Worm (Caenorhabditis elegans) whole organism, L4 larva: ENCODE data around the gene pgap-1.

Experiments
- D1046.2 ChIP-seq: fragments of 200-800 bp; sonication (Bioruptor generic); IDR thresholded peaks from 2 replicates; pipeline ENCODE4 v1.3.6; 2022; ENCODE audit warnings: missing genetic modification characterization, missing compliant biosample characterization
- F10B5.3 ChIP-seq: sonication (generic microtip); optimal IDR thresholded peaks from 2 replicates; lab custom pipeline; 2016; ENCODE audit warnings: mild to moderate bottlenecking, missing genetic modification characterization, missing compliant biosample characterization
- F44E2.7 ChIP-seq: fragments of 200-800 bp; sonication (Bioruptor generic); IDR thresholded peaks from 2 replicates; pipeline ENCODE4 v2.1.2; 2022; ENCODE audit warnings: missing genetic modification characterization, missing compliant biosample characterization
- ama-1 ChIP-seq: fragments of 150-350 bp; optimal IDR thresholded peaks from 2 replicates; lab custom pipeline; 2014; ENCODE audit warnings: inconsistent platforms, mixed read lengths
- arid-1 ChIP-seq: fragments of 200-800 bp; sonication (Bioruptor generic); conservative IDR thresholded peaks from 2 replicates; pipeline ENCODE4 v1.3.6; 2022; ENCODE audit warnings: missing genetic modification reagents, missing genetic modification characterization, missing compliant biosample characterization
- ceh-20 ChIP-seq: fragments of 200-800 bp; sonication (Bioruptor generic); IDR thresholded peaks from 2 replicates; pipeline ENCODE4 v1.3.6; 2022; ENCODE audit warnings: missing genetic modification reagents, missing genetic modification characterization, missing compliant biosample characterization
- ceh-44 ChIP-seq: fragments of 200-800 bp; sonication (Bioruptor generic); IDR thresholded peaks from 2 replicates; pipeline ENCODE4 v1.3.6; 2022; ENCODE audit warnings: missing genetic modification reagents, missing genetic modification characterization, missing compliant biosample characterization
- cey-2 ChIP-seq: sonication (generic microtip); optimal IDR thresholded peaks from 3 replicates; lab custom pipeline; 2017; ENCODE audit warnings: missing genetic modification characterization, mild to moderate bottlenecking, missing compliant biosample characterization, antibody characterized with exemption, borderline replicate concordance; ENCODE audit not compliant: insufficient read depth
- daf-16 ChIP-seq, 3 experiments: sonication (generic microtip); optimal IDR thresholded peaks; 2 replicates each; lab custom pipeline; 2016 to 2017; ENCODE audit warnings: missing genetic modification characterization in 3 of 3, missing genetic modification reagents in 3 of 3, mild to moderate bottlenecking in 2 of 3, missing compliant biosample characterization in 2 of 3, missing biosample characterization in 1 of 3, moderate library complexity in 1 of 3
- dmd-6 ChIP-seq: fragments of 200-800 bp; sonication (Bioruptor generic); IDR thresholded peaks from 2 replicates; pipeline ENCODE4 v1.3.6; 2022; ENCODE audit warnings: missing genetic modification reagents, missing genetic modification characterization, missing compliant biosample characterization
- dpl-1 ChIP-seq: fragments of 150-350 bp; optimal IDR thresholded peaks from 2 replicates; lab custom pipeline; 2014; ENCODE audit warnings: missing biosample characterization, missing genetic modification reagents, missing genetic modification characterization
- duxl-1 ChIP-seq: sonication (generic microtip); optimal IDR thresholded peaks from 2 replicates; lab custom pipeline; 2016; ENCODE audit warnings: mild to moderate bottlenecking, missing genetic modification characterization, moderate library complexity, missing compliant biosample characterization; ENCODE audit not compliant: poor library complexity
- dve-1 ChIP-seq: sonication (generic microtip); optimal IDR thresholded peaks from 2 replicates; lab custom pipeline; 2017; ENCODE audit warnings: antibody characterized with exemption, mild to moderate bottlenecking, missing genetic modification characterization, missing compliant biosample characterization; ENCODE audit not compliant: insufficient read depth
- egl-43 ChIP-seq: fragments of 200-800 bp; sonication (Bioruptor generic); IDR thresholded peaks from 2 replicates; pipeline ENCODE4 v1.3.6; 2022; ENCODE audit warnings: missing genetic modification reagents, missing genetic modification characterization, missing compliant biosample characterization
- fos-1 ChIP-seq: fragments of 150-350 bp; optimal IDR thresholded peaks from 2 replicates; lab custom pipeline; 2014; ENCODE audit warnings: missing biosample characterization, missing genetic modification characterization
- hif-1 ChIP-seq, 2 experiments: sonication (generic microtip); optimal IDR thresholded peaks; 2 replicates each; lab custom pipeline; 2016 to 2017; ENCODE audit warnings: missing compliant biosample characterization in 2 of 2, missing genetic modification characterization in 2 of 2, missing genetic modification reagents in 2 of 2, missing genotype in 2 of 2, mild to moderate bottlenecking in 1 of 2
- hlh-11 ChIP-seq: fragments of 200-800 bp; sonication (Bioruptor generic); optimal IDR thresholded peaks from 2 replicates; lab custom pipeline; 2018; ENCODE audit warnings: mild to moderate bottlenecking, missing genetic modification characterization, missing compliant biosample characterization
- hlh-30 ChIP-seq: sonication (generic microtip); optimal IDR thresholded peaks from 2 replicates; lab custom pipeline; 2017; ENCODE audit warnings: antibody characterized with exemption, mild to moderate bottlenecking, missing genetic modification characterization, missing compliant biosample characterization; ENCODE audit not compliant: insufficient read depth
- hmg-1.1 ChIP-seq: fragments of 200-800 bp; sonication (Bioruptor generic); IDR thresholded peaks from 2 replicates; pipeline ENCODE4 v1.3.6; 2022; ENCODE audit warnings: missing genetic modification reagents, missing genetic modification characterization, missing compliant biosample characterization
- jun-1 ChIP-seq: fragments of 150-350 bp; optimal IDR thresholded peaks from 2 replicates; lab custom pipeline; 2014; ENCODE audit warnings: missing biosample characterization, missing genetic modification reagents, missing genetic modification characterization
- lin-13 ChIP-seq: fragments of 150-350 bp; optimal IDR thresholded peaks from 2 replicates; lab custom pipeline; 2014; ENCODE audit warnings: missing biosample characterization, missing genetic modification reagents, missing genetic modification characterization
- lsy-2 ChIP-seq, 2 experiments: fragments of 150-350 bp in 1 of 2; sonication (generic microtip) in 1 of 2; optimal IDR thresholded peaks; 2 replicates each; lab custom pipeline; 2014 to 2017; ENCODE audit warnings: missing biosample characterization in 2 of 2, missing genetic modification characterization in 2 of 2
- mep-1 ChIP-seq: fragments of 150-350 bp; sonication (generic microtip); optimal IDR thresholded peaks from 3 replicates; lab custom pipeline; 2014; ENCODE audit warnings: missing biosample characterization, missing genetic modification characterization
- mes-2 ChIP-seq: sonication (generic microtip); optimal IDR thresholded peaks from 2 replicates; lab custom pipeline; 2016; ENCODE audit warnings: missing genotype, mild to moderate bottlenecking, missing genetic modification characterization, missing compliant biosample characterization; ENCODE audit not compliant: poor library complexity, severe bottlenecking
- mxl-3 ChIP-seq: fragments of 200-800 bp; sonication (Bioruptor generic); optimal IDR thresholded peaks from 2 replicates; lab custom pipeline; 2018; ENCODE audit warnings: mild to moderate bottlenecking, missing genetic modification characterization, missing compliant biosample characterization
- nhr-10 ChIP-seq: fragments of 150-350 bp; optimal IDR thresholded peaks from 2 replicates; lab custom pipeline; 2014; ENCODE audit warnings: missing biosample characterization, missing genetic modification characterization
- nhr-102 ChIP-seq: sonication (generic microtip); optimal IDR thresholded peaks from 2 replicates; lab custom pipeline; 2016; ENCODE audit warnings: mild to moderate bottlenecking, missing genetic modification characterization, moderate library complexity, missing compliant biosample characterization
- nhr-11 ChIP-seq: fragments of 150-350 bp; optimal IDR thresholded peaks from 2 replicates; lab custom pipeline; 2014; ENCODE audit warnings: missing biosample characterization, missing genetic modification characterization
- nhr-25 ChIP-seq: sonication (generic microtip); optimal IDR thresholded peaks from 2 replicates; lab custom pipeline; 2017; ENCODE audit warnings: missing genetic modification characterization, mild to moderate bottlenecking, missing compliant biosample characterization, antibody characterized with exemption, moderate library complexity, borderline replicate concordance; ENCODE audit not compliant: insufficient read depth
- nhr-28 ChIP-seq: fragments of 150-350 bp; optimal IDR thresholded peaks from 2 replicates; lab custom pipeline; 2014; ENCODE audit warnings: missing biosample characterization, missing genetic modification characterization
- nhr-6 ChIP-seq: fragments of 150-350 bp; optimal IDR thresholded peaks from 2 replicates; lab custom pipeline; 2014; ENCODE audit warnings: missing biosample characterization, missing genetic modification characterization
- nhr-76 ChIP-seq: fragments of 150-350 bp; optimal IDR thresholded peaks from 2 replicates; lab custom pipeline; 2014; ENCODE audit warnings: missing biosample characterization, missing genetic modification characterization
- pha-4 ChIP-seq, 2 experiments: fragments of 150-350 bp in 1 of 2; fragments of 200-800 bp in 1 of 2; sonication (Bioruptor generic) in 1 of 2; IDR thresholded peaks in 1 of 2; optimal IDR thresholded peaks in 1 of 2; 2 replicates each; pipeline versions ENCODE4 v1.3.6 to Lab custom; 2014 to 2022; ENCODE audit warnings: missing genetic modification characterization in 2 of 2, missing genetic modification reagents in 2 of 2, missing biosample characterization in 1 of 2, missing compliant biosample characterization in 1 of 2
- php-3 ChIP-seq: fragments of 200-800 bp; sonication (Bioruptor generic); IDR thresholded peaks from 2 replicates; pipeline ENCODE4 v1.3.6; 2022; ENCODE audit warnings: missing genetic modification reagents, missing genetic modification characterization, missing compliant biosample characterization
- rbr-2 ChIP-seq: sonication (generic microtip); optimal IDR thresholded peaks from 2 replicates; lab custom pipeline; 2016; ENCODE audit warnings: missing genotype, missing genetic modification characterization, missing compliant biosample characterization
- set-16 ChIP-seq: fragments of 200-800 bp; sonication (Bioruptor generic); IDR thresholded peaks from 2 replicates; pipeline ENCODE4 v1.3.6; 2022; ENCODE audit warnings: missing genetic modification reagents, missing genetic modification characterization, missing compliant biosample characterization
- skn-1 ChIP-seq: fragments of 150-350 bp; optimal IDR thresholded peaks from 2 replicates; lab custom pipeline; 2014; ENCODE audit warnings: missing biosample characterization, missing genetic modification characterization
- spr-1 ChIP-seq: sonication (generic microtip); optimal IDR thresholded peaks from 2 replicates; lab custom pipeline; 2016; ENCODE audit warnings: mild to moderate bottlenecking, missing genetic modification characterization, missing compliant biosample characterization
- tag-97 ChIP-seq: fragments of 200-800 bp; sonication (Bioruptor generic); IDR thresholded peaks from 2 replicates; pipeline ENCODE4 v1.3.6; 2022; ENCODE audit warnings: missing genetic modification characterization, missing compliant biosample characterization
- tra-1 ChIP-seq: fragments of 200-800 bp; sonication (Bioruptor generic); IDR thresholded peaks from 2 replicates; pipeline ENCODE4 v1.3.6; 2022; ENCODE audit warnings: missing genetic modification reagents, missing genetic modification characterization, missing compliant biosample characterization
- vab-7 ChIP-seq: fragments of 200-800 bp; sonication (Bioruptor generic); IDR thresholded peaks from 2 replicates; pipeline ENCODE4 v1.3.6; 2022; ENCODE audit warnings: missing genetic modification reagents, missing genetic modification characterization, missing compliant biosample characterization
- zfp-3 ChIP-seq: fragments of 200-800 bp; sonication (Bioruptor generic); conservative IDR thresholded peaks from 2 replicates; pipeline ENCODE4 v1.3.6; 2022; ENCODE audit warnings: missing genetic modification reagents, missing genetic modification characterization, missing compliant biosample characterization
- zip-2 ChIP-seq: fragments of 150-350 bp; optimal IDR thresholded peaks from 2 replicates; lab custom pipeline; 2014; ENCODE audit warnings: missing biosample characterization, missing genetic modification characterization
- ztf-7 ChIP-seq: fragments of 150-350 bp; optimal IDR thresholded peaks from 2 replicates; lab custom pipeline; 2014; ENCODE audit warnings: missing biosample characterization, missing genetic modification characterization

The pgap-1 gene

ce11 chrV:11225981-11226380 is 15.7 kb upstream of the pgap-1 start, which contains the start of gene bgal-1:
TSS of gene bgal-1 (minus strand) at chrV:11226018.
- TF ChIP-seq daf-16 (GFP tag; optimal IDR thresholded peaks at IDR 0.05; lab: Kevin White, UChicago), result peak in 1 of 2 experiments; percentile 72
- TF ChIP-seq daf-16 (tag; optimal IDR thresholded peaks at IDR 0.05; lab: Kevin White, UChicago), result peak; percentile 28
- peak; percentile 43 for TF ChIP-seq dve-1 (tag; lab: Kevin White, UChicago)
- TF ChIP-seq lsy-2 (tag; optimal IDR thresholded peaks at IDR 0.05; lab: Kevin White, UChicago), result peak in 1 of 2 experiments; percentile 55
- no peak for TF ChIP-seq dmd-6 (GFP tag; lab: Robert Waterston, UW)
- TF ChIP-seq hlh-30 (tag; lab: Kevin White, UChicago), result peak; percentile 4
- peak; percentile 92 for TF ChIP-seq ama-1 (lab: Kevin White, UChicago)
- TF ChIP-seq hlh-11 (tag; lab: Kevin White, UChicago), result peak; percentile 13
- peak; percentile 53 for TF ChIP-seq mep-1 (tag; lab: Kevin White, UChicago)
- TF ChIP-seq pha-4 (GFP tag; IDR thresholded peaks at IDR 0.05; lab: Robert Waterston, UW), result peak; percentile 6; the same call in 1 of the 2 replicates
- TF ChIP-seq pha-4 (tag; optimal IDR thresholded peaks at IDR 0.05; lab: Kevin White, UChicago), result no peak
- peak; percentile 4 for TF ChIP-seq F10B5.3 (tag; lab: Kevin White, UChicago)
- TF ChIP-seq mes-2, result no peak
- no peak for TF ChIP-seq skn-1 (tag; lab: Kevin White, UChicago)

- TF ChIP-seq zfp-3 (no peak; the same call in 1 of the 2 replicates), dpl-1 (GFP tag; lab: Kevin White, UChicago) (peak; percentile 76), fos-1 (tag; lab: Kevin White, UChicago) (no peak), ceh-44 (peak; percentile 65; the same call in 1 of the 2 replicates), D1046.2 (GFP tag; lab: Robert Waterston, UW) (no peak), egl-43 (GFP tag; lab: Robert Waterston, UW) (peak; percentile 67; the same call in 1 of the 2 replicates), tag-97 (no peak), rbr-2 (tag; lab: Kevin White, UChicago) (peak; percentile 79), tra-1 (no peak), pha-4 (GFP tag; IDR thresholded peaks at IDR 0.05; lab: Robert Waterston, UW) (peak; percentile 44; the same call in 1 of the 2 replicates), pha-4 (tag; optimal IDR thresholded peaks at IDR 0.05; lab: Kevin White, UChicago) (no peak), mxl-3 (peak; percentile 1), nhr-10 (no peak), nhr-76 (tag; lab: Kevin White, UChicago) (no peak), jun-1 (tag; lab: Kevin White, UChicago) (peak; percentile 11), nhr-11 (tag; lab: Kevin White, UChicago) (peak; percentile 77), spr-1 (tag; lab: Kevin White, UChicago) (peak; percentile 59), set-16 (GFP tag; lab: Robert Waterston, UW) (no peak), hif-1 (tag; optimal IDR thresholded peaks at IDR 0.05; lab: Kevin White, UChicago) (peak in 1 of 2 experiments; percentile 81), vab-7 (GFP tag; lab: Robert Waterston, UW) (peak; percentile 53), ama-1 (lab: Kevin White, UChicago) (peak; percentile 74), F44E2.7 (no peak), nhr-28 (peak; percentile 83), daf-16 (GFP tag; optimal IDR thresholded peaks at IDR 0.05; lab: Kevin White, UChicago) (no peak), daf-16 (tag; optimal IDR thresholded peaks at IDR 0.05; lab: Kevin White, UChicago) (peak; percentile 3), hlh-11 (tag; lab: Kevin White, UChicago) (peak; percentile 92), hmg-1.1 (GFP tag; lab: Robert Waterston, UW) (peak; percentile 86), cey-2 (tag; lab: Kevin White, UChicago) (no peak), duxl-1 (tag; lab: Kevin White, UChicago) (peak; percentile 53), php-3 (no peak), lsy-2 (tag; optimal IDR thresholded peaks at IDR 0.05; lab: Kevin White, UChicago) (peak; percentile 71 to 91), nhr-102 (tag; lab: Kevin White, UChicago) (peak; percentile 37), nhr-6 (peak; percentile 76), zip-2 (peak; percentile 36), lin-13 (GFP tag; lab: Kevin White, UChicago) (peak; percentile 75), nhr-25 (tag; lab: Kevin White, UChicago) (peak; percentile 54), arid-1 (peak; percentile 81), ztf-7 (tag; lab: Kevin White, UChicago) (peak; percentile 39), ceh-20 (GFP tag; lab: Robert Waterston, UW) (peak; percentile 55; the same call in 1 of the 2 replicates), dve-1 (tag; lab: Kevin White, UChicago) (peak; percentile 92)
Observed at ce11 chrV:11228653-11229173, 13.0 kb upstream of the pgap-1 start, which contains the start of gene pqn-70. TSS of gene pqn-70 (minus strand) at chrV:11228703.
